Fruit fly (Drosophila melanogaster) ovary, adult (tissue): ENCODE results near the gene Fancd2.

Experiments used
- CG17801 ChIP-seq: fragments of 200-800 bp; optimal IDR thresholded peaks from 2 replicates; lab custom pipeline; 2019; ENCODE audit warnings: missing biosample characterization, mild to moderate bottlenecking, missing genetic modification characterization, moderate library complexity; ENCODE audit not compliant: partially characterized antibody

The Fancd2 gene

DNA sequence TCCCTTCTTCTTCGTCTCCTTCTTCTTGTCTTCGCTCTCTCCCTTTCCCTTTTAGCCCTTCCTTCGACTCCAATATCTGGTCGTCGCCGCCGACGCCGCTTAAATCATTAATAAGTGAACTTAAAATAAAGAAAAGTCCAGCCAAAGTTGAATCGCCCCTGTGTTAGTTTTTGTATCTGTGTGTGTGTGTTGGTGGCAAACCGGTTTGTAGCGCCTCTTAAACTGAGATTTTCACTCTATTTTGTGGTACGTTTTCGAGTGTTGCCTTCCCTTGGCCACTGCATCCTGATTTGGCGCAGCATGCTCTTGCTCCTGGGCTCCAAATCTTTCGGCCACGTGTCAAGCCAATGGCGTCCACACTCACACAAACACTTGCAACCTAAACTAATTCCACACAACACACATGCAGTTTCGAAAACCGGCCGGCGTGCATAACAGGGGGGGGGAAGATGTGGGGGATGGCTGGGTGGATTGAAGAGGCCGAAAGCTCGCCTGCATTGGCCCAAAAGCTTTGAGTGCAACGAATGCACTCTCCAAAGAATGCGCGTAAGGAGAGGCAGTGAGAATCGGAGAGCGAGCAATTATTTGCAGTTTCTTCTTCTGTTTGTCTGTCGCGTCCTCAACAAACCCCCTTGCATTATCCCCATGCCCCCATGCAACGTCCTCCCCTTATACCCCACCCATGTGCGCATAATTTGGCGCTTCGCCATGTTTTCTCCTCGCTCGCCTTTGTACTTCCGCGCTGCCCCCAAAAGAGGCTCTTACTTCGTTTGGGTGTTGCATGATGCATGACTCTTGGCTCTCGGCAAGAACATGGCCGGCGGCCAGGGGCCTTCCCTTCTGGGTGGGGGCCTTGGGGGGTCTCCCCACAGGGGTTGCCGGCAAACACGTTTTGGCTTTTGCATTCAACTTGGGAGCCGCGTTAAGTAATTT is 31.3 kb downstream of the Fancd2 start:
- no peak for TF ChIP-seq CG17801 (GFP tag; lab: Kevin White, UChicago)

DNA sequence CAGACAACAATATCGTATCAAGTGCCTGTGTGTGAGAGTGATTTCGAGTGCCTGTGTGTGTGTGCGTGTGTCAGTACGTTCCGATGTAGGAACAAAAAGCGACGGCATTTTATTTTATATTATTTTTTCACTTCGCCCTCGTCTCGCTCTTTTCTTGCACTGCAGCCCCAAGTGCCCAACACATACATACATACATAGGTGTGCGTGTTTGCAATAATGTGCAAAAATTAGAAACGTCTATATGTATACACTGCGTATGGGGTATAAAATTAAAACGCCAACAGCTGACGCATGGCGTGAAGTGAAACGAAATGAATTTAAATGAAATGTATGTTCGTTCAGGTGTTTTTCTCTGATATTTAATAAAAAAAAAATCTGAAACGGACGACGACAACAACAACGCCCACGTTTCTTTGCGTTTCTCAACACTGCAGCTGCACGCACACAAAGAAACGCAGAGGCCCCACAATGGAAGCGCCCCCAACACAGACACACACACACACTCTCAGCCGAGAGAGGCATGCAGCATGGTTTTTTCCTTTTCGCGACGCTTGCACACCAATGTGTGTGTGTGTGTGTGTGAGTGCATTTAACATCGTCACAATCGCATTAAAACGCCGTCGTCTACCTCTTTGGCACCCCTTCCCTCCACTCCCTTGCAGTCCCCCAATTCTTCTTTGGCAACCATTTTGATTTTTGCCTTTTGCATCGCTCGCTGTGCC is 32.1 kb downstream of the Fancd2 start:
- TF ChIP-seq CG17801 (GFP tag; lab: Kevin White, UChicago), result no peak

DNA sequence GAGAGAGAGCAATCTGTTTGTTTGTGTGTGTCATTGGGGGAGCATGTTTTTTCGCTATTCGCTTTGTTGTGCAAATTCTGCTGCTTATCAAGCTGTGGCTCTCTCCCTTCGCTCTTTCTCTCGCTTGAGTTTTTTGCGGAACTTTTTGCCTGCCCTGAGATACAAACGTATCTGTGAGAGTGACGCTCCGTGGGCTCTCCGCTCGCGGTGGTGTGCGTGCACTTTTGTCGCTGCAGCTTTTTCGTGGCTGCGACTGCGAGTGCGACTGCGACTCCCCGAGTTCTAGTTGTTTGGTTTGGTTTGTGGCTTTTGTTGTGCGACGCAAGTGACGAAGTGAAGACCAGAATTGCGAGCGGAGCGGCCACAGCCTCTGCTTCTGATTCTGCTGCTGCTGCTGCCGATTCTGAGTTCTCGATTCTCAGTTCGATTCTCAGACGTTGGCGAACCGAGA is 33.3 kb downstream of the Fancd2 start:
- TF ChIP-seq CG17801 (GFP tag; lab: Kevin White, UChicago), result peak; percentile 96

- no peak for TF ChIP-seq CG17801 (GFP tag; lab: Kevin White, UChicago)
These were observed 33.8 kb downstream of the Fancd2 start for dm6 chr3R:20782104-20782654.

- peak; percentile 50 for TF ChIP-seq CG17801 (GFP tag; lab: Kevin White, UChicago)
These were observed 36.0 kb downstream of the Fancd2 start for dm6 chr3R:20779969-20780368.

DNA sequence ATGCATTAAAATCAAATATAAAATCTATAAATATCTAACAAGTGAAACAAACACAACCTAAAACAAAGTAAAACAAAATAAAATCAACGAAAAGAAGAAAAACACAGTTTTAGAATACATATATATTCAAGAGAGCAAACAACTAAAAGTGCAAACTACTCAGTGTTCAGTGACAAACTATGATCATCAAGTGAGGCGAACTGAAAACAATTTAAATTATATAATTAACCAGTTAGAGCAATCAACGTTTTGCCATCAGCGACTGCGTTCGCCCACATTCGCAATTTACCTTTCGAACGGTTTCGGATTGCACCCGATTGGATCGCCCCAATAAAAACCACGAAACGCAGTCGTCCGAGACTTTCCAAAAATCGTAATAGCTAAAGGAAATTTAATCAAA is 36.4 kb downstream of the Fancd2 start:
- no peak for TF ChIP-seq CG17801 (GFP tag; lab: Kevin White, UChicago)

DNA sequence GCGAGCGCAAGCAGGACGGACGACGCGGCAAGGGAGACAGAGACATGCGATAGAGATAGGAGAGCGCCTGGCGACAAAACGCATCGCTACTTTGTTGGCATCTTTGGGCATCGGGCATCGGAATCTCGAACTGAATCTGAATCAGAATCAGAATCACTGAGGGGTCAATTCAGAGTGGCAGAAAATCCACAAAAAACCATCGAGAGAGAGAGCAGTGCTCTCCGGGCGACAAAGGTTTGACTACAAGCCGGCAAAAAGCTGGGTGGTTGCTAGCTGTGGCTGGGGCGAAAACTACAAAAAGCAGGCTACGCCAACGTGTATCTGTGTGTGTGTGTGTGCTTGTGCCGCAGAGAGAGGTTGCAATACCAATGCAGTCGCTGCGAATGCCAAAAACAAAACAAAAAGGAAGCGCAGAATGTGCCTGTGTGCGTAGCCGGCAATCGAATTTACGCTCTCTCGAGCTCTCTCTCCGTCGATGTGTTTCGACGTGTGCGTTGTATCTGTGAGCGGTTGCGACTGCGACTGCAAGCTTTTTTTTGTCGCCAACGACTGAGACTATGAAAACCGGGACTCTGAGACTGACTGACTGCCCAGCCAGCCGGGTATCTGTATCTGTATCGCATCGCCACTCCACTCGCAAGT is 37.6 kb downstream of the Fancd2 start:
- peak; percentile 99 for TF ChIP-seq CG17801 (GFP tag; lab: Kevin White, UChicago)

DNA sequence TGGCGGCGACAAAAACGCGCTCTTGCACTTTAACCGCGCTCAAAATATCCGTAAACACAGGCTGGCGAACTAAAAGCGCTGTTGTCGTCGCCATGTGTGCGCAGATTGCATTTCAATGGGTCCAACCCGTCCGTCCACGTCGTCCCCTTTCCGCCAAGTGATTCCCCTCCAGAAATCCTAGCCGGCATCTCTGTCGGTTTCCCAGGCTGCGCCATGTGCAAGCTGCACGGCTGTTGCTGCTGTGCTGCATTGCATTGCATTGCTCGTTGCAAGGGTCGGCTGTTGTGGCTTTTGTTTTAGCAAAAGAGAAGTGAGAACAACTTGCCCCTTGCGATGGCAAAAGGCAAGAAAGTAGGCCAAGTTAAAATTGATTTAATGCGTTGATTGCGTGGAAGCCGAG is 41.9 kb downstream of the Fancd2 start:
- no peak for TF ChIP-seq CG17801 (GFP tag; lab: Kevin White, UChicago)

dm6 chr3R:20773174-20773573 is 42.8 kb downstream of the Fancd2 start:
- TF ChIP-seq CG17801 (GFP tag; lab: Kevin White, UChicago), result no peak

DNA sequence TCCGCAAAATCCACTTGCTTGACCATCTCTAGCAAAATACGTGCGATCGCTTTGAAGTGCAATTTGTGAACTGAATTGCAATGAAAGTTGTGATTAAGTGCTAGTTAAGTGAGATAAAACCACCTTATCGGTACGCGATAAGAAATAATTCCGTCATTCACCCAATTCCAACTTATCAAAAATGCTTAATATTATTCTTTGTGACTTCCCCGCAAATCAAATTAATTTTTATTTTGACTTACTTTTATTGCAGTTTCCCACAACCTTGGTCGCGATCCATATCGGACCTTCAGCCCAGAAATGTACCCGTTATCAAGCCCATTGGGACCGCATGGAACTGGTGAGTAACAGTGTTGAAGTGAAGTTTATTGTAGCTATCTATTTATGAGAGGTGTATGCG is 43.4 kb downstream of the Fancd2 start, which contains the start of gene Takl1:
Gene Takl1 (minus strand): TSS at position 59 of the 400 bp plus-strand sequence.
- no peak for TF ChIP-seq CG17801 (GFP tag; lab: Kevin White, UChicago)

DNA sequence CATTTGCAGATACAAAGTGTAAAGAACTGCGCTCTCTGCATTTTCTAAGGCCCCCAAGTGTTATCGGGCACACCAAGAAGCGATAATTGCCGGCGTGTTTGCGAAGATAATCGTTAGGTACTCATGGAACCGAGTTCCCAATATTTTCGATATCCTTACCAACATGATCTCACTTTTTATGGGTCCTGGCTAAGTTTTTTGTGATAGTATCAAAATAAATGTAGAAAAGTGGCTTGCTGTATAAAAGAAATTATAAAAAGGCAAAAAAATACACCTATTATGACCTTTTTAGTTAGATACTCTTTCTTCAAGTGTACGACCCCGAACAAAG is 49.9 kb downstream of the Fancd2 start:
- no peak for TF ChIP-seq CG17801 (GFP tag; lab: Kevin White, UChicago)

- TF ChIP-seq CG17801 (GFP tag; lab: Kevin White, UChicago), result no peak
These were observed 50.5 kb downstream of the Fancd2 start for dm6 chr3R:20765302-20766155.

dm6 chr3R:20764058-20764457 is 51.9 kb downstream of the Fancd2 start:
- no peak for TF ChIP-seq CG17801 (GFP tag; lab: Kevin White, UChicago)
